Worm (Caenorhabditis elegans) whole organism, L2 larva: ENCODE data around the gene srt-42.
A peak's percentile ranks its signal among the peaks of the same experiment; 100 is the strongest.

Experiments used
- C34F6.9 ChIP-seq: fragments of 150-350 bp; optimal IDR thresholded peaks from 2 replicates; lab custom pipeline; 2014; ENCODE audit warnings: missing biosample characterization, missing genetic modification characterization
- Y55F3AM.14 ChIP-seq: fragments of 200-800 bp; sonication (Bioruptor generic); optimal IDR thresholded peaks from 2 replicates; lab custom pipeline; 2018; ENCODE audit warnings: mild to moderate bottlenecking, missing genetic modification characterization, missing compliant biosample characterization
- alr-1 ChIP-seq: fragments of 150-350 bp; optimal IDR thresholded peaks from 2 replicates; lab custom pipeline; 2014; ENCODE audit warnings: missing biosample characterization, missing genetic modification characterization
- aly-2 ChIP-seq: fragments of 150-350 bp; optimal IDR thresholded peaks from 2 replicates; lab custom pipeline; 2014; ENCODE audit warnings: missing biosample characterization, missing genetic modification characterization
- ama-1 ChIP-seq: fragments of 150-350 bp; optimal IDR thresholded peaks from 2 replicates; lab custom pipeline; 2018; ENCODE audit warnings: inconsistent platforms
- blmp-1 ChIP-seq: sonication (generic microtip); optimal IDR thresholded peaks from 2 replicates; lab custom pipeline; 2017; ENCODE audit warnings: missing genetic modification characterization, mild to moderate bottlenecking, missing compliant biosample characterization, antibody characterized with exemption, moderate library complexity; ENCODE audit not compliant: insufficient read depth
- ceh-16 ChIP-seq: fragments of 150-350 bp; optimal IDR thresholded peaks from 2 replicates; lab custom pipeline; 2014; ENCODE audit warnings: missing biosample characterization, missing genetic modification characterization
- crh-2 ChIP-seq: sonication (generic microtip); optimal IDR thresholded peaks from 2 replicates; lab custom pipeline; 2017; ENCODE audit warnings: missing biosample characterization, missing genetic modification characterization
- dmd-4 ChIP-seq: sonication (generic microtip); optimal IDR thresholded peaks from 2 replicates; lab custom pipeline; 2017; ENCODE audit warnings: missing biosample characterization, missing genetic modification characterization
- fos-1 ChIP-seq: fragments of 150-350 bp; optimal IDR thresholded peaks from 2 replicates; lab custom pipeline; 2014; ENCODE audit warnings: missing biosample characterization, missing genetic modification characterization
- gmeb-1 ChIP-seq: fragments of 150-350 bp; optimal IDR thresholded peaks from 2 replicates; lab custom pipeline; 2014; ENCODE audit warnings: missing biosample characterization, missing genetic modification characterization
- lin-11 ChIP-seq: fragments of 150-350 bp; sonication (generic microtip); optimal IDR thresholded peaks from 2 replicates; lab custom pipeline; 2014; ENCODE audit warnings: missing biosample characterization, missing genetic modification characterization, inconsistent platforms, mixed read lengths
- lin-39 ChIP-seq: fragments of 150-350 bp; optimal IDR thresholded peaks from 2 replicates; lab custom pipeline; 2014; ENCODE audit warnings: missing biosample characterization, missing genetic modification reagents, missing genetic modification characterization
- mab-5 ChIP-seq: fragments of 150-350 bp; optimal IDR thresholded peaks from 2 replicates; lab custom pipeline; 2014; ENCODE audit warnings: missing biosample characterization, missing genetic modification characterization
- mdl-1 ChIP-seq, 2 experiments: fragments of 150-350 bp in 1 of 2; sonication (generic microtip) in 1 of 2; optimal IDR thresholded peaks; 2 replicates each; lab custom pipeline; 2017; ENCODE audit warnings: missing biosample characterization in 2 of 2, missing genetic modification characterization in 2 of 2
- nhr-10 ChIP-seq: sonication (generic microtip); optimal IDR thresholded peaks from 2 replicates; lab custom pipeline; 2017; ENCODE audit warnings: missing biosample characterization, missing genetic modification characterization
- nhr-129 ChIP-seq: fragments of 150-350 bp; optimal IDR thresholded peaks from 2 replicates; lab custom pipeline; 2014; ENCODE audit warnings: missing biosample characterization, missing genetic modification characterization
- nhr-21 ChIP-seq: fragments of 150-350 bp; optimal IDR thresholded peaks from 2 replicates; lab custom pipeline; 2014; ENCODE audit warnings: missing biosample characterization, missing genetic modification characterization
- nhr-23 ChIP-seq: fragments of 150-350 bp; optimal IDR thresholded peaks from 2 replicates; lab custom pipeline; 2014; ENCODE audit warnings: missing biosample characterization, missing genetic modification reagents, missing genetic modification characterization
- nhr-237 ChIP-seq: fragments of 150-350 bp; optimal IDR thresholded peaks from 2 replicates; lab custom pipeline; 2014; ENCODE audit warnings: missing biosample characterization, missing genetic modification characterization
- nhr-25 ChIP-seq: fragments of 150-350 bp; sonication (generic microtip); optimal IDR thresholded peaks from 3 replicates; lab custom pipeline; 2014; ENCODE audit warnings: missing biosample characterization, missing genetic modification characterization
- nhr-77 ChIP-seq: fragments of 150-350 bp; optimal IDR thresholded peaks from 2 replicates; lab custom pipeline; 2014; ENCODE audit warnings: missing biosample characterization, missing genetic modification characterization
- peb-1 ChIP-seq: fragments of 150-350 bp; optimal IDR thresholded peaks from 2 replicates; lab custom pipeline; 2014; ENCODE audit warnings: missing biosample characterization, missing genetic modification characterization
- skn-1 ChIP-seq: sonication (generic microtip); optimal IDR thresholded peaks from 2 replicates; lab custom pipeline; 2017; ENCODE audit warnings: missing biosample characterization, missing genetic modification characterization
- sma-3 ChIP-seq: sonication (generic microtip); optimal IDR thresholded peaks from 2 replicates; lab custom pipeline; 2016; ENCODE audit warnings: missing genetic modification reagents, missing genetic modification characterization, missing compliant biosample characterization
- sma-9 ChIP-seq, 2 experiments: fragments of 150-350 bp in 1 of 2; sonication (generic microtip) in 1 of 2; optimal IDR thresholded peaks; 2 replicates each; lab custom pipeline; 2014 to 2016; ENCODE audit warnings: missing genetic modification characterization in 2 of 2, mild to moderate bottlenecking in 1 of 2, missing biosample characterization in 1 of 2, missing compliant biosample characterization in 1 of 2, missing genetic modification reagents in 1 of 2, moderate library complexity in 1 of 2
- unc-39 ChIP-seq: fragments of 150-350 bp; optimal IDR thresholded peaks from 2 replicates; lab custom pipeline; 2014; ENCODE audit warnings: missing biosample characterization, missing genetic modification characterization
- unc-62 ChIP-seq: fragments of 150-350 bp; optimal IDR thresholded peaks from 2 replicates; lab custom pipeline; 2014; ENCODE audit warnings: missing biosample characterization, missing genetic modification reagents, missing genetic modification characterization
- zag-1 ChIP-seq: fragments of 150-350 bp; optimal IDR thresholded peaks from 2 replicates; lab custom pipeline; 2014; ENCODE audit warnings: missing biosample characterization, missing genetic modification characterization
- ztf-11 ChIP-seq: sonication (generic microtip); optimal IDR thresholded peaks from 2 replicates; lab custom pipeline; 2017; ENCODE audit warnings: missing biosample characterization, missing genetic modification characterization
- ztf-4 ChIP-seq: fragments of 150-350 bp; optimal IDR thresholded peaks from 2 replicates; lab custom pipeline; 2014; ENCODE audit warnings: missing biosample characterization, missing genetic modification characterization

The srt-42 gene

DNA sequence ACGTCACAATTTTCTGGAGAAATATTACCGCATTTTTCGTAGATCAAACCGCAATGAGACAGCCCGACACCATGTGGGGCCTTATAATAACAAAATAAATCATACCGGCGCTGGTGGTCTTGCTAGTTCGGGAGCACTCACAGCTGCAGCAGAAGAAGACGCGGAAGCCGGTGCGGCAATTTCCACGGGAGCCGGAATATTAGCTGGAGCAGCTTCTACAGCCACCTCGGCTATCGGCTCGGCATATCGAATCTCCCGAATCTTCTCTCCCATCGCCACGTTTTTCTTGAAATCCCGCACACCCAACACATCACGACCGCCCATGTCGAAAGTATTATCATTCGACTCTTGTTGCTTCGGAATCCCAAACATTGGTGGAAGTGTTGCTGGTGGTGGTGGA, 17.3 kb downstream of the srt-42 start:
- TF ChIP-seq alr-1 (tag; lab: Kevin White, UChicago): no peak
- TF ChIP-seq nhr-77 (tag; lab: Kevin White, UChicago): no peak
- no peak for TF ChIP-seq ztf-11 (tag; lab: Kevin White, UChicago)
- TF ChIP-seq ztf-4 (tag; lab: Kevin White, UChicago): no peak
- no peak for TF ChIP-seq Y55F3AM.14 (GFP tag; lab: Kevin White, UChicago)
- TF ChIP-seq lin-11 (tag; lab: Kevin White, UChicago): no peak
- TF ChIP-seq mab-5 (tag; lab: Kevin White, UChicago): no peak

DNA sequence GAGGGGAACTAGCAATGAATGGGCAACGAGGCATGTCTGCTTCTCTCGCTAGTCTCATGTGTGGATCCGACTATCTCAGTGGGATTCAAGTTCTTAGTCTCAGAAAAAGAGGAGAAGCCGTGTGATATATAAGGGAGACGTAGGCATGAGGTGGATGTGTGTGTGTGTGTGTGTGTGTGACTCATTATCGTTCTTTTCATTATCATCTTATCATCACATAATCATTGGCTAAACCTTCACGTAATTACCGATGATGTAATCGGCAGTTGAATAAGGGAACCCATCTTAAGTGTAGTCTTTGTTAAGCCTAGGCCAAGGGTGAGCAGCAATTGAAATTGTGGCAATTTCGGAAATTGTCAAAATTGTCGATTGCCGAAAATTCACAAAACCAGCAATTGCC, 22.7 kb downstream of the srt-42 start, which contains the start of gene Y32G9B.1:
Gene Y32G9B.1 (minus strand): TSS at position 101 of the 400 bp plus-strand sequence.
- TF ChIP-seq blmp-1 (tag; lab: Kevin White, UChicago) (peak; percentile 30), nhr-21 (tag; lab: Kevin White, UChicago) (peak; percentile 3), nhr-237 (tag; lab: Kevin White, UChicago) (no peak), fos-1 (peak; percentile 0), nhr-23 (tag; lab: Kevin White, UChicago) (no peak)

DNA sequence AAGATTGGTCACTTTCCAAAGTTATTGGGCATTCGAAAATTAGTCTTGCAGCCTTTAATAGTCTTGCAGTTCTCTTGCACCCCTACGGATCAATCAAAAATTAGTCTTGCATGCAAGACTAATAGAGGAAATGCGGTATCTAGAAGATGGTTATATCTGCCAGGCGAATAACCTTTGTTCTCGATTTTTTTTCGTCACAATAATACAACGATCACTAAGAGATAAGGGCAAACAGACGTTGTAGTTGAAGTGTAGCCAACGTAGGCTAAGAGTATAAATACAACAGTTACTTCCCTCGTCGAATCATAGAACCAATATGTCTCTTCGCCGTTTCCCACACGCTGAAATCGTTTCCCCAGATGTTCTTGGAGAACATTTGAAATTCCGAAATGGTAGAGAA, 34.5 kb downstream of the srt-42 start, which contains the start of gene T10B5.8:
Gene T10B5.8 (plus strand): TSS at position 301 of the 400 bp plus-strand sequence.
- TF ChIP-seq mab-5 (tag; lab: Kevin White, UChicago) (no peak), gmeb-1 (tag; lab: Kevin White, UChicago) (no peak), dmd-4 (tag; lab: Kevin White, UChicago) (no peak), aly-2 (tag; lab: Kevin White, UChicago) (no peak), ztf-11 (tag; lab: Kevin White, UChicago) (no peak), ceh-16 (no peak), ama-1 (lab: Kevin White, UChicago) (no peak), unc-39 (tag; lab: Kevin White, UChicago) (no peak)

DNA sequence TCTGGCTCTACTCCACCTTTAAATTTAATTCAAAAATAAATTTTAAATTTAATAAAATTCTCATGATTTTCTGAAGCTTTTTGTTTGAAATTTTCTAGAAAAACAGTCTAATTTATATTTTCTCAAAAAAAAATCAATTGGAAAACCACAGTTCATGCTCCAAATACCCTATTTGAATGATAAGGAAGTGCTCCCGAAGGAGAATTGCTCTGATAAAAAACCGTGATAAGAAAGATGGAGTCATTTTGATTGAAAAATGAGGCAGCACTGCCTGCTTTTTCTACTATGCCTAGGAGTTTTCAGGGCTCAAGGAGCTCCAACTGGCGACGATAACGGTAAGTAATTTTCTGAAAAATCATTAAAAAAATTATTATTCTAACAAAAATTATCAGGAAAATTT, 38.7 kb downstream of the srt-42 start, which contains the start of gene T10B5.7:
Gene T10B5.7 (plus strand): TSS at position 225 of the 400 bp plus-strand sequence.
- TF ChIP-seq sma-9 (GFP tag; optimal IDR thresholded peaks at IDR 0.05; lab: Kevin White, UChicago) (no peak), sma-9 (tag; optimal IDR thresholded peaks at IDR 0.05; lab: Kevin White, UChicago) (no peak), fos-1 (peak; percentile 86), nhr-129 (no peak)
- TF ChIP-seq, all 48 proteins: peak for 1

DNA sequence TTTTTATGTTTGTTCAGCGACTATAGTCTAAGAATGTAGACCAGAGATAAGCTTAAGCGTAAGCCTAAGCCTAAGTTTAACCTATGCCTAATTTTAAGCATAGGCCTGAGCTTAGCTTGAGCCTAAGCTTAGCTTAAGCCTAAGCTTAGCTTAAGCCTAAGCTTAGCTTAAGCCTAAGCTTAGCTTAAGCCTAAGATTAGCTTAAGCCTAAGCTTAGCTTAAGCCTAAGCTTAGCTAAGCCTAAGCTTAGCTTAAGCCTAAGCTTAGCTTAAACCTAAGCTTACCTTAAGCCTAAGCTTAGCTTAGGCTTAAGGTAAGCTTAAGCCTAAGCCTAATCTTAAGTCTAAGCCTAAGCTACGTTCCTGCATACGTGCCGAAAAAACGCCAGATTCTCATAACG, 41.3 kb downstream of the srt-42 start:
- TF ChIP-seq crh-2 (tag; lab: Kevin White, UChicago) (no peak), blmp-1 (tag; lab: Kevin White, UChicago) (no peak), unc-62 (no peak), lin-39 (no peak), nhr-10 (tag; lab: Kevin White, UChicago) (no peak), sma-3 (GFP tag; lab: Kevin White, UChicago) (no peak), peb-1 (tag; lab: Kevin White, UChicago) (no peak), nhr-25 (tag; lab: Kevin White, UChicago) (no peak), mdl-1 (tag; optimal IDR thresholded peaks at IDR 0.05; lab: Kevin White, UChicago) (no peak), nhr-21 (tag; lab: Kevin White, UChicago) (no peak), nhr-77 (tag; lab: Kevin White, UChicago) (no peak), fos-1 (no peak), lin-11 (tag; lab: Kevin White, UChicago) (no peak), skn-1 (tag; lab: Kevin White, UChicago) (no peak)

DNA sequence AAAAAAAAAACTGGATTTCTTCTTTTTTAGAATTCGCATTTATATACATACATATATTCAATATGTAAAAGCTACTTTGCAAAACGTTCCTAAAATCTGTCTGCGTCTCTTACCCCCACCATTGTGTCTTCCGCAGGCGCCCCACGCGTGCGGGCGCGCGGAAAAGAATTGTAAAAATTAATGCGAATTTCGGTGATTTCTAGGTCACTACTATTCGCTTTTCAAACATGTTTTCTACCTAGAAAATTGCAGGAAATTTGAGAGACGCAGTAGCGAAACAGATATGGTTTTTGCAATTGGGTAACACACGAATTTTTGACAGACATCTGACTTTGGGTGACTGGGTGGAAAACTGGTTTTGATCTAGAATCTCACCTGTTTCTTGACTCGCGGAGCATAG, 47.8 kb downstream of the srt-42 start:
- no peak for TF ChIP-seq skn-1 (tag; lab: Kevin White, UChicago)
- no peak for TF ChIP-seq crh-2 (tag; lab: Kevin White, UChicago)
- peak; percentile 23 for TF ChIP-seq nhr-25 (tag; lab: Kevin White, UChicago)
- TF ChIP-seq C34F6.9: no peak
- no peak for TF ChIP-seq zag-1
- TF ChIP-seq, all 48 proteins: peak for 1
